Worm (Caenorhabditis elegans): ENCODE results near the gene F26G1.11.

Gene F26G1.11

ce11 chrII:4758462-4758861 lies 18.5 kb upstream of the F26G1.11 start, which contains the start of gene F26G1.3:
TSS of gene F26G1.3 (plus strand) at chrII:4758762.
- TF ChIP-seq flt-1 (GFP tag; IDR thresholded peaks at IDR 0.05), result no peak
- no peak for TF ChIP-seq cog-1 (tag; optimal IDR thresholded peaks at IDR 0.05)
- no peak for TF ChIP-seq med-1 (GFP tag; optimal IDR thresholded peaks at IDR 0.05; ENCODE audit: insufficient read depth)
- no peak for TF ChIP-seq klf-2 (GFP tag; conservative IDR thresholded peaks at IDR 0.05)
- no peak for TF ChIP-seq T22C8.4 (GFP tag; IDR thresholded peaks at IDR 0.05)

DNA sequence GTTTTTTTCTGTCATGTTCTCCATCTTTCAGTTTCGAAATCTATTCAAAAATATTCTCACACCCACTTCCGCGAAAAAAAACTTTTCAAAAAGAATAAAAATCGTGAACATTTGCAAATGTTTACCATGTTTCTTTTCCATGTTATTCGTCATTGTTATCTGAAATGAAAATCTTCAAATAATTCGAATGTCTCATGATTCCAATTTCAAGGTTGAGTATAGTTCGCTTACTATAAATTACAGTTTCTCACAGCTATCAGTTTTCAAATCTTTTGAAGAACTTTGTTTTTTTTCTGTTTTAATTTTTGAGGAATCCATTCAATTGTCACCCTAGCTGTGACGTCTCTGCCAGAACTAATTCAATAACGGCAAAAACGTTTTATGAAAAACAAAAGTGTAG lies 17.1 kb upstream of the F26G1.11 start:
- TF ChIP-seq flt-1 (GFP tag; IDR thresholded peaks at IDR 0.05) (no peak), klf-2 (GFP tag; conservative IDR thresholded peaks at IDR 0.05) (no peak), ztf-29 (GFP tag; IDR thresholded peaks at IDR 0.05) (no peak), T22C8.4 (GFP tag; IDR thresholded peaks at IDR 0.05) (no peak), tab-1 (GFP tag; IDR thresholded peaks at IDR 0.05) (no peak)

DNA sequence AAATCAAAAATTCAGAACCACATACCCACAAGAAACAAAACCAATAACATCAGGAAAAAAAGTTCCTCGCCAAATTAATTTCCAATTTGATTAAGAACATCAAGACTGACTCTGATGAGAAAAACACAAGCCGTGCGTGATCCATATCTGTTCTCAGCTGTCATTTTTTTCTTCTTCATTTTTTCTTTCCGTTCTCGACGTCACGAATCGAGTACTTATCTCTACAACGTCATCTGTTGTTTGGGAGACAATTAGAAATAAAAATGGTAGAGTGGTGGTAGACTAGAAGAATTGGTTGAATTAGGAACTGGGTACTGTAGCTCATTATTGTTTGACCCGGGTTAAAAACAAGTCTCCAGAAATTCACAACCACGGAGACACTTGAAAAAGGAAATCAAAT lies 15.9 kb upstream of the F26G1.11 start:
- TF ChIP-seq tab-1 (GFP tag; IDR thresholded peaks at IDR 0.05), result no peak
- TF ChIP-seq cog-1 (tag; optimal IDR thresholded peaks at IDR 0.05), result no peak
- TF ChIP-seq ref-1 (GFP tag; conservative IDR thresholded peaks at IDR 0.05), result no peak
- TF ChIP-seq med-1 (GFP tag; optimal IDR thresholded peaks at IDR 0.05; ENCODE audit: insufficient read depth), result no peak
- no peak for TF ChIP-seq flt-1 (GFP tag; IDR thresholded peaks at IDR 0.05)
- no peak for TF ChIP-seq klf-2 (GFP tag; conservative IDR thresholded peaks at IDR 0.05)
- TF ChIP-seq ztf-29 (GFP tag; IDR thresholded peaks at IDR 0.05), result no peak
- TF ChIP-seq ztf-23 (GFP tag; IDR thresholded peaks at IDR 0.05), result no peak
- no peak for TF ChIP-seq T22C8.4 (GFP tag; IDR thresholded peaks at IDR 0.05)

DNA sequence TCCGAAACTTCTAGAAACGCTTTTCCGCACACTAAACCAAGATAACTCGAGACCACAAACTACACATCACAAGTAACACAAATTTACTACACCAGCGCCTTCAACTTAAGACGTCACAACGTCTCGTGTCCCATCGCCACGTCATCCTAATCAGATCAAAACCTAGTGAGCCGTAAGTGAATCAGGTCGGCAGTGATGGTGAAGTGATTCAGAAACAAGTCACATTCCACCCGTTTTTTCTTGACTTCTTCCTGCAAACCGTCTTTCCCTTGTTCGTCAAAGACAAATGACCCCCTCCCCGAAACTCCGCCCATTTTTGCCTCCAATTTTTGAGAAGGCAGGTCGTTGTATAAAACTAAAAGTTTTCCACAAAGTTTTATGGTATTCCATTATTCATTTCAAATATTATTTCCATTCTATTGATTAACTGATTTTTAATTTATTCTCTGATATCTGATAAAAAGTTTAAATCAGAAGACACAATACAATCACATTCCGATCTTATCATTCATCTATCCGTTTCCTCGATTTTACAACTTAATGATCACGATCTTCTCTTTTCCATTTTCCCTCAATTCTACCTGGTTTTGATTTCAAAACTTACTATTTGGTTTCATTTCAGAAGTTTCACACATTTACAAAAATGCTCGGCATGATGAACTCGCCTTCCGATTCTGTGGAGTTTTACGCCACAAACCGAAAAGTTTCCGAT lies 14.2 kb upstream of the F26G1.11 start, which contains the start of gene F26G1.2:
TSS of gene F26G1.2 (plus strand) at position 508 of the 712 bp plus-strand sequence.
- TF ChIP-seq klf-2 (GFP tag; conservative IDR thresholded peaks at IDR 0.05), result no peak

DNA sequence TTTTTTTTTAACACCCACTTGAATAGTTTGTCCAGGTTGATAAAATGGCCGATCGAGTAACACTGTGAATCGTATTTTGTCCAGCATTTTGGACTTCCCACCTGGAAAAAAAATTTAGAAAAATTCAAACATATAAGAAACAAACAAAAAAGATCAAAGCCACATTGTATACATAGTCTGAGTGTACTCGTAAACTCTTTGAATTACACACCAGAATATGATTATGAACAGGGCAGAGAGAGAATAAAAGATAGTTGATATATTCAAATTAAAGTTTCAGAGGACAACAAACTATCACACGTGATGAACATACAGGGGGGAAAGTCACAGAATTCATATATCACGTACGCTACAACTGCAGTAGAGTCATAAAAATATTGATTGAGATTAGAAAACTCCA lies 10.7 kb upstream of the F26G1.11 start, which contains the start of gene ttm-2:
TSS of gene ttm-2 (minus strand) at position 101 of the 400 bp plus-strand sequence.
- TF ChIP-seq klf-2 (GFP tag; conservative IDR thresholded peaks at IDR 0.05) (no peak), T22C8.4 (GFP tag; IDR thresholded peaks at IDR 0.05) (no peak), ztf-29 (GFP tag; IDR thresholded peaks at IDR 0.05) (no peak), med-1 (GFP tag; optimal IDR thresholded peaks at IDR 0.05; ENCODE audit: insufficient read depth) (no peak), tab-1 (GFP tag; IDR thresholded peaks at IDR 0.05) (no peak), ref-1 (GFP tag; conservative IDR thresholded peaks at IDR 0.05) (no peak), flt-1 (GFP tag; IDR thresholded peaks at IDR 0.05) (no peak), ztf-23 (GFP tag; IDR thresholded peaks at IDR 0.05) (no peak), cog-1 (tag; optimal IDR thresholded peaks at IDR 0.05) (no peak)

- TF ChIP-seq ref-1 (GFP tag; conservative IDR thresholded peaks at IDR 0.05) (no peak), flt-1 (GFP tag; IDR thresholded peaks at IDR 0.05) (no peak), klf-2 (GFP tag; conservative IDR thresholded peaks at IDR 0.05) (no peak), med-1 (GFP tag; optimal IDR thresholded peaks at IDR 0.05; ENCODE audit: insufficient read depth) (no peak), ztf-29 (GFP tag; IDR thresholded peaks at IDR 0.05) (no peak)
These were observed 9.3 kb upstream of the F26G1.11 start for ce11 chrII:4767612-4768011.

DNA sequence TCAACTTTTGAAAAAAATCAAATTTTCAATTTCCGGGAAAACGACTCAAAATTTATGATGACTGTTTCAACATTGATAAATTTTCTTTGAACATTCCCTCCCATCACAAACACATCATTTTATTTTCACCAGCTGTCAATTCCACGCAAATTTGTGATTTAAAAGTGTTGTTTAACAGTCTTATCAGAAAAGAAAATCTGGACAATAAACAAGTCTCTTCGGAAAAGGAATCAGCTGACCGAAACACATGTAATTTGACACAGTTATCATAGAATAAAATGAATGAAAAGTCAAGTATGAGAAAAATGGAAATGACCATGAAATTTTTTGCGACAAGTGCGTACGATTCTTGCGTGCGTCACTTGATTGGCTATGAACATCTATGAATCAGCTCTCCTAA lies 7.8 kb upstream of the F26G1.11 start:
- TF ChIP-seq ref-1 (GFP tag; conservative IDR thresholded peaks at IDR 0.05) (no peak), ztf-23 (GFP tag; IDR thresholded peaks at IDR 0.05) (no peak), ztf-29 (GFP tag; IDR thresholded peaks at IDR 0.05) (no peak), med-1 (GFP tag; optimal IDR thresholded peaks at IDR 0.05; ENCODE audit: insufficient read depth) (no peak), flt-1 (GFP tag; IDR thresholded peaks at IDR 0.05) (no peak), klf-2 (GFP tag; conservative IDR thresholded peaks at IDR 0.05) (no peak), T22C8.4 (GFP tag; IDR thresholded peaks at IDR 0.05) (no peak), cog-1 (tag; optimal IDR thresholded peaks at IDR 0.05) (no peak), tab-1 (GFP tag; IDR thresholded peaks at IDR 0.05) (no peak)

DNA sequence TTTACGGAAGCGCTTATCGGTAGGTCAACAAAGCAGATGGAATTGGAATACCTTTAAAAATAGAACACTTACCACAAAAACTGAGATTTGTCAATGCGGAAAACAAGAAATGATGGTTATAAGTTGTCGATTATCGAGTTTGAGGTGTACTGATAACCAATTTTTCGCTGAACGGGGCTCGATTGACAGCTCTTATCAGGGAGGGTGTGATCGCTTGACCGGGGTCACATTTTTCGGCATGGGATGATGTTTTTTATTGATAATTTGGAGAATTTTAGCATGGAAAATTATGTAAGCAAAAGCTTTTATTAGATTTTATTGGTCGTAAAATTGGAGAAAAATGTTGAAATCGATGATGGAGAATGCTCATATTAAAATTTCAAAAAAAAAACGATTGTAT lies 7.1 kb upstream of the F26G1.11 start:
- TF ChIP-seq klf-2 (GFP tag; conservative IDR thresholded peaks at IDR 0.05) (no peak), tab-1 (GFP tag; IDR thresholded peaks at IDR 0.05) (no peak), ztf-29 (GFP tag; IDR thresholded peaks at IDR 0.05) (no peak)

ce11 chrII:4771282-4771681 lies 5.7 kb upstream of the F26G1.11 start, which contains the start of gene F26G1.5:
TSS of gene F26G1.5 (minus strand) at chrII:4771382.
- no peak for TF ChIP-seq ztf-23 (GFP tag; IDR thresholded peaks at IDR 0.05)
- no peak for TF ChIP-seq med-1 (GFP tag; optimal IDR thresholded peaks at IDR 0.05; ENCODE audit: insufficient read depth)
- TF ChIP-seq ref-1 (GFP tag; conservative IDR thresholded peaks at IDR 0.05), result no peak
- TF ChIP-seq ztf-29 (GFP tag; IDR thresholded peaks at IDR 0.05), result no peak
- TF ChIP-seq flt-1 (GFP tag; IDR thresholded peaks at IDR 0.05), result no peak
- TF ChIP-seq tab-1 (GFP tag; IDR thresholded peaks at IDR 0.05), result no peak
- TF ChIP-seq T22C8.4 (GFP tag; IDR thresholded peaks at IDR 0.05), result no peak
- TF ChIP-seq klf-2 (GFP tag; conservative IDR thresholded peaks at IDR 0.05), result no peak
- no peak for TF ChIP-seq cog-1 (tag; optimal IDR thresholded peaks at IDR 0.05)

DNA sequence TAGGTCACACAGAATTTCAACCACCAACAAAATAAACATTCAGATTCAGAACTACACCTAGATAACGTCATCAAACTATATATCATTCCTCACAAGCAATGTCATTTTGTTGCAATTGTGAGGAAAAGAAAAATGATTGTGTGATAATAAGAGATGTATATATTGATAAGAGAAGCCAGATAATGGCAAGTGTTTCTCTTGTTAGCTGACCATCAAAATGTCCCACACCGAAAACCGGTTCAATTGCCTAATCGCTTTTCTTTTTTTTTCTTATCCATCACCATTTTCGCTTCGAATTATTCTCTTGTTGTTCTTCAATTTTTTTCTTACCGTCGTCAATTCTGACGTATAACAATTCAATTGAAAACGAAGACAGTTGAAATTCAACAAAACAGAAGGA lies 4.5 kb upstream of the F26G1.11 start:
- TF ChIP-seq ztf-23 (GFP tag; IDR thresholded peaks at IDR 0.05), result no peak
- no peak for TF ChIP-seq flt-1 (GFP tag; IDR thresholded peaks at IDR 0.05)
- no peak for TF ChIP-seq tab-1 (GFP tag; IDR thresholded peaks at IDR 0.05)
- no peak for TF ChIP-seq T22C8.4 (GFP tag; IDR thresholded peaks at IDR 0.05)
- TF ChIP-seq ref-1 (GFP tag; conservative IDR thresholded peaks at IDR 0.05), result no peak
- no peak for TF ChIP-seq med-1 (GFP tag; optimal IDR thresholded peaks at IDR 0.05; ENCODE audit: insufficient read depth)
- TF ChIP-seq cog-1 (tag; optimal IDR thresholded peaks at IDR 0.05), result no peak
- no peak for TF ChIP-seq ztf-29 (GFP tag; IDR thresholded peaks at IDR 0.05)
- no peak for TF ChIP-seq klf-2 (GFP tag; conservative IDR thresholded peaks at IDR 0.05)
